Fruit fly (Drosophila melanogaster) whole organism: Measurements from ENCODE around the gene CG43181.

Source experiments
- EcR ChIP-seq, 2 experiments: fragments of >200 bp; optimal IDR thresholded peaks; 2 replicates each; lab custom pipeline; 2017; ENCODE audit warnings: missing biosample characterization in 2 of 2, missing genetic modification characterization in 2 of 2, missing genetic modification reagents in 2 of 2
- usp ChIP-seq: fragments of >200 bp; optimal IDR thresholded peaks from 2 replicates; lab custom pipeline; 2017; ENCODE audit warnings: missing biosample characterization, missing genetic modification characterization, mixed read lengths

dm6 chrX:333942-334341 lies 16.4 kb upstream of the CG43181 start:
- TF ChIP-seq EcR (GFP tag; optimal IDR thresholded peaks at IDR 0.05; lab: Kevin White, UChicago): no peak
- TF ChIP-seq usp (GFP tag; lab: Kevin White, UChicago): no peak
